Worm (Caenorhabditis elegans): ENCODE results near the gene F55G11.4.

DNA sequence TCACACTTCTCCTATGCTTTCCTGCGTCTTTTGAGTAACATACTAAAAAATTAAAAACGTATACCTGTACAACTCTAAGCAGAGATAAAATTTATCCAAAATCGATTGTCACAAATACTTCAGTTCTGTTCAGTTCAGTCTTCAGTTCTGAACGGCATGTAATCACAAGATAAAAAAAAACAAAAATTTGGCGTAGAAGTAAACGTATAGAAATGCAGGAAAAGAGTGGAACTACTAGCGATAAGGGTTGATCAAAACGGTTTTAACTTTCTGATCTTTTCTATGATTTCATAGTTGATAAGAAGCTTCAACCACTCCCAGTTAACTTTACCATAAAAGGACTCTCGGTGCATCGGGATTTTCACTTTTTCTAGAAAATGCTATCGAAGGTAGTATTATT lies 8.3 kb upstream of the F55G11.4 start, which contains the start of gene dod-22:
- TF ChIP-seq elt-1 (tag; optimal IDR thresholded peaks at IDR 0.05; ENCODE audit: borderline replicate concordance, insufficient read depth) = no peak
- no peak for TF ChIP-seq nhr-28 (tag; optimal IDR thresholded peaks at IDR 0.05)
- TF ChIP-seq mab-5 (tag; optimal IDR thresholded peaks at IDR 0.05) = no peak
- TF ChIP-seq sptf-1 (tag; optimal IDR thresholded peaks at IDR 0.05) = no peak
- no peak for TF ChIP-seq pha-4 (tag; optimal IDR thresholded peaks at IDR 0.05)
